Worm (Caenorhabditis elegans): ENCODE data around the gene C44B12.6.
A peak's percentile ranks its signal among the peaks of the same experiment; 100 is the strongest.

The C44B12.6 gene

ce11 chrIV:1093870-1094564 lies 42.5 kb downstream of the C44B12.6 start, which contains the start of the genes cct-8 and Y55F3AR.2 (continued):
- peak; percentile 97 for TF ChIP-seq aly-2 (tag; optimal IDR thresholded peaks at IDR 0.05)

ce11 chrIV:1086913-1087312 lies 49.6 kb downstream of the C44B12.6 start, which contains the start of gene csn-4:
Gene csn-4, minus strand, starts transcription at chrIV:1087013.
- TF ChIP-seq dpl-1 (GFP tag; optimal IDR thresholded peaks at IDR 0.05): no peak
- TF ChIP-seq efl-1 (optimal IDR thresholded peaks at IDR 0.05): no peak
- TF ChIP-seq efl-1 (GFP tag; optimal IDR thresholded peaks at IDR 0.05 in 1 of 2): peak in 1 of 2 experiments; percentile 63

Measured in whole organism, L1 larva.